Worm (Caenorhabditis elegans): ENCODE measurements around the gene fbxb-84.

ce11 chrIII:175733-176132, 29.5 kb upstream of the fbxb-84 start, which contains the start of gene clec-148:
- TF ChIP-seq aha-1 (tag; optimal IDR thresholded peaks at IDR 0.05) (no peak), lin-39 (tag; optimal IDR thresholded peaks at IDR 0.05) (no peak), ama-1 (optimal IDR thresholded peaks at IDR 0.05) (no peak), pqm-1 (tag; optimal IDR thresholded peaks at IDR 0.05) (no peak), nhr-12 (tag; optimal IDR thresholded peaks at IDR 0.05) (no peak), lin-15B (tag; optimal IDR thresholded peaks at IDR 0.05) (no peak), nhr-76 (tag; optimal IDR thresholded peaks at IDR 0.05) (no peak), nhr-85 (tag) (no peak), ztf-11 (tag; optimal IDR thresholded peaks at IDR 0.05) (no peak), dpl-1 (GFP tag; optimal IDR thresholded peaks at IDR 0.05) (no peak), egl-27 (tag; optimal IDR thresholded peaks at IDR 0.05) (no peak), nhr-237 (tag; optimal IDR thresholded peaks at IDR 0.05) (no peak)
